Worm (Caenorhabditis elegans) whole organism, L2 larva: ENCODE measurements around the gene str-150.

Experiments used
- ZK546.5 ChIP-seq: sonication (generic microtip); optimal IDR thresholded peaks from 2 replicates; lab custom pipeline; 2017; ENCODE audit warnings: missing biosample characterization, missing genetic modification characterization
- alr-1 ChIP-seq: fragments of 150-350 bp; optimal IDR thresholded peaks from 2 replicates; lab custom pipeline; 2014; ENCODE audit warnings: missing biosample characterization, missing genetic modification characterization
- ama-1 ChIP-seq: fragments of 150-350 bp; optimal IDR thresholded peaks from 2 replicates; lab custom pipeline; 2018; ENCODE audit warnings: inconsistent platforms
- egl-27 ChIP-seq: sonication (generic microtip); optimal IDR thresholded peaks from 3 replicates; lab custom pipeline; 2017; ENCODE audit warnings: missing biosample characterization, missing genetic modification reagents, missing genetic modification characterization
- lin-39 ChIP-seq: fragments of 150-350 bp; optimal IDR thresholded peaks from 2 replicates; lab custom pipeline; 2014; ENCODE audit warnings: missing biosample characterization, missing genetic modification reagents, missing genetic modification characterization
- mdl-1 ChIP-seq, 2 experiments: fragments of 150-350 bp in 1 of 2; sonication (generic microtip) in 1 of 2; optimal IDR thresholded peaks; 2 replicates each; lab custom pipeline; 2017; ENCODE audit warnings: missing biosample characterization in 2 of 2, missing genetic modification characterization in 2 of 2
- snpc-4 ChIP-seq: fragments of 150-350 bp; optimal IDR thresholded peaks from 2 replicates; lab custom pipeline; 2014; ENCODE audit warnings: missing biosample characterization, missing genetic modification characterization
- unc-62 ChIP-seq: fragments of 150-350 bp; optimal IDR thresholded peaks from 2 replicates; lab custom pipeline; 2014; ENCODE audit warnings: missing biosample characterization, missing genetic modification reagents, missing genetic modification characterization

ce11 chrV:16603102-16603501, 20.0 kb downstream of the str-150 start, which contains the start of gene T03E6.8:
- TF ChIP-seq ama-1 (lab: Kevin White, UChicago): no peak
- TF ChIP-seq lin-39: no peak
- no peak for TF ChIP-seq egl-27 (tag; lab: Kevin White, UChicago)
- TF ChIP-seq mdl-1 (tag; optimal IDR thresholded peaks at IDR 0.05; lab: Kevin White, UChicago): no peak
- TF ChIP-seq snpc-4 (tag; lab: Kevin White, UChicago): no peak
- no peak for TF ChIP-seq ZK546.5 (tag; lab: Kevin White, UChicago)
- TF ChIP-seq alr-1 (tag; lab: Kevin White, UChicago): no peak
- no peak for TF ChIP-seq unc-62 (GFP tag; lab: Kevin White, UChicago)
